Worm (Caenorhabditis elegans) whole organism, L1 larva: ENCODE measurements around the gene ift-139.

ENCODE experiments used
- aha-1 ChIP-seq: fragments of 150-350 bp; optimal IDR thresholded peaks from 2 replicates; lab custom pipeline; 2014; ENCODE audit warnings: missing biosample characterization, missing genetic modification characterization
- aly-2 ChIP-seq: fragments of 150-350 bp; optimal IDR thresholded peaks from 2 replicates; lab custom pipeline; 2014; ENCODE audit warnings: missing biosample characterization, missing genetic modification characterization
- ama-1 ChIP-seq: fragments of 150-350 bp; optimal IDR thresholded peaks from 2 replicates; lab custom pipeline; 2014
- blmp-1 ChIP-seq: fragments of 150-350 bp; optimal IDR thresholded peaks from 2 replicates; lab custom pipeline; 2014; ENCODE audit warnings: missing biosample characterization, missing genetic modification characterization
- ceh-63 ChIP-seq: fragments of 200-800 bp; sonication (Bioruptor generic); optimal IDR thresholded peaks from 2 replicates; lab custom pipeline; 2018; ENCODE audit warnings: mild to moderate bottlenecking, missing genetic modification characterization, missing compliant biosample characterization
- ceh-8 ChIP-seq: fragments of 200-800 bp; sonication (Bioruptor generic); optimal IDR thresholded peaks from 2 replicates; lab custom pipeline; 2018; ENCODE audit warnings: mild to moderate bottlenecking, missing genetic modification characterization, moderate library complexity, missing compliant biosample characterization
- ceh-90 ChIP-seq: sonication (generic microtip); optimal IDR thresholded peaks from 2 replicates; lab custom pipeline; 2016; ENCODE audit warnings: missing genetic modification characterization, missing compliant biosample characterization
- dpl-1 ChIP-seq, 3 experiments: fragments of 150-350 bp in 2 of 3; sonication (generic microtip) in 1 of 3; optimal IDR thresholded peaks; 2 replicates each; lab custom pipeline; 2014 to 2017; ENCODE audit warnings: missing biosample characterization in 3 of 3, missing genetic modification characterization in 3 of 3, missing genetic modification reagents in 3 of 3
- dsc-1 ChIP-seq: sonication (generic microtip); optimal IDR thresholded peaks from 2 replicates; lab custom pipeline; 2016; ENCODE audit warnings: mild to moderate bottlenecking, missing genetic modification characterization, missing compliant biosample characterization
- efl-1 ChIP-seq, 4 experiments: fragments of 150-350 bp; optimal IDR thresholded peaks in 3 of 4; peaks in 1 of 4; 1 replicate in 1 of 4; 2 replicates in 3 of 4; lab custom pipeline; 2014; ENCODE audit warnings: missing biosample characterization in 2 of 4, missing genetic modification characterization in 2 of 4, missing genetic modification reagents in 2 of 4
- efl-3 ChIP-seq: fragments of 200-800 bp; sonication (Bioruptor generic); optimal IDR thresholded peaks from 2 replicates; lab custom pipeline; 2018; ENCODE audit warnings: mild to moderate bottlenecking, missing genetic modification characterization, missing compliant biosample characterization
- egl-27 ChIP-seq, 2 experiments: fragments of 150-350 bp in 1 of 2; sonication (generic microtip); optimal IDR thresholded peaks; 3 replicates each; lab custom pipeline; 2017 to 2018; ENCODE audit warnings: missing biosample characterization in 2 of 2, missing genetic modification characterization in 2 of 2, missing genetic modification reagents in 2 of 2
- fkh-10 ChIP-seq: sonication (generic microtip); optimal IDR thresholded peaks from 2 replicates; lab custom pipeline; 2017; ENCODE audit warnings: missing biosample characterization, missing genetic modification reagents, missing genetic modification characterization
- fkh-8 ChIP-seq: sonication (generic microtip); optimal IDR thresholded peaks from 2 replicates; lab custom pipeline; 2016; ENCODE audit warnings: mild to moderate bottlenecking, missing genetic modification characterization, missing compliant biosample characterization
- grh-1 ChIP-seq: fragments of 200-800 bp; sonication (Bioruptor generic); IDR thresholded peaks from 2 replicates; pipeline ENCODE4 v1.3.6; 2022; ENCODE audit warnings: missing genetic modification reagents, missing genetic modification characterization, missing compliant biosample characterization
- hlh-17 ChIP-seq: fragments of 200-800 bp; sonication (Bioruptor generic); optimal IDR thresholded peaks from 2 replicates; lab custom pipeline; 2018; ENCODE audit warnings: missing genetic modification characterization, mild to moderate bottlenecking, missing compliant biosample characterization, moderate library complexity, borderline replicate concordance
- lin-13 ChIP-seq: fragments of 150-350 bp; optimal IDR thresholded peaks from 2 replicates; lab custom pipeline; 2014; ENCODE audit warnings: missing biosample characterization, missing genetic modification reagents, missing genetic modification characterization
- lin-14 ChIP-seq: fragments of 200-800 bp; sonication (Bioruptor generic); optimal IDR thresholded peaks from 2 replicates; lab custom pipeline; 2018; ENCODE audit warnings: mild to moderate bottlenecking, missing genetic modification characterization, moderate library complexity, missing compliant biosample characterization
- lin-35 ChIP-seq, 2 experiments: fragments of 150-350 bp; optimal IDR thresholded peaks; 2 replicates each; lab custom pipeline; 2014; ENCODE audit warnings: missing biosample characterization in 2 of 2, missing genetic modification characterization in 2 of 2, missing genetic modification reagents in 2 of 2
- lin-39 ChIP-seq: fragments of 150-350 bp; optimal IDR thresholded peaks from 2 replicates; lab custom pipeline; 2014; ENCODE audit warnings: missing biosample characterization, missing genetic modification reagents, missing genetic modification characterization
- lir-3 ChIP-seq: sonication (generic microtip); optimal IDR thresholded peaks from 2 replicates; lab custom pipeline; 2016; ENCODE audit warnings: mild to moderate bottlenecking, missing genetic modification characterization, moderate library complexity, missing compliant biosample characterization; ENCODE audit not compliant: poor library complexity
- lsy-2 ChIP-seq, 2 experiments: fragments of 150-350 bp; optimal IDR thresholded peaks; 2 replicates each; lab custom pipeline; 2014; ENCODE audit warnings: missing biosample characterization in 2 of 2, missing genetic modification characterization in 2 of 2
- mab-9 ChIP-seq: fragments of 200-800 bp; sonication (Bioruptor generic); IDR thresholded peaks from 2 replicates; pipeline ENCODE4 v1.3.6; 2022; ENCODE audit warnings: missing genetic modification reagents, missing genetic modification characterization, missing compliant biosample characterization
- mdl-1 ChIP-seq, 2 experiments: fragments of 150-350 bp; optimal IDR thresholded peaks; 2 replicates each; lab custom pipeline; 2014 to 2017; ENCODE audit warnings: missing biosample characterization in 2 of 2, missing genetic modification characterization in 2 of 2, inconsistent platforms in 1 of 2
- mep-1 ChIP-seq: fragments of 150-350 bp; optimal IDR thresholded peaks from 2 replicates; lab custom pipeline; 2014; ENCODE audit warnings: missing biosample characterization, missing genetic modification characterization
- nhr-11 ChIP-seq: fragments of 150-350 bp; optimal IDR thresholded peaks from 2 replicates; lab custom pipeline; 2014; ENCODE audit warnings: missing biosample characterization, missing genetic modification characterization
- nhr-12 ChIP-seq: sonication (generic microtip); optimal IDR thresholded peaks from 2 replicates; lab custom pipeline; 2017; ENCODE audit warnings: missing biosample characterization, missing genetic modification characterization
- nhr-20 ChIP-seq: sonication (generic microtip); optimal IDR thresholded peaks from 2 replicates; lab custom pipeline; 2016; ENCODE audit warnings: mild to moderate bottlenecking, missing genetic modification characterization, missing compliant biosample characterization
- nhr-47 ChIP-seq: sonication (generic microtip); optimal IDR thresholded peaks from 2 replicates; lab custom pipeline; 2016; ENCODE audit warnings: mild to moderate bottlenecking, missing genetic modification characterization, moderate library complexity, missing compliant biosample characterization
- nhr-71 ChIP-seq: sonication (generic microtip); optimal IDR thresholded peaks from 2 replicates; lab custom pipeline; 2016; ENCODE audit warnings: mild to moderate bottlenecking, missing genetic modification characterization, moderate library complexity, missing compliant biosample characterization
- nhr-85 ChIP-seq: sonication (generic microtip); peaks from one replicate; lab custom pipeline; 2016; ENCODE audit warnings: missing genetic modification characterization, inconsistent platforms, missing compliant biosample characterization
- pag-3 ChIP-seq: sonication (generic microtip); optimal IDR thresholded peaks from 2 replicates; lab custom pipeline; 2017; ENCODE audit warnings: missing genetic modification characterization, mild to moderate bottlenecking, missing compliant biosample characterization, antibody characterized with exemption, borderline replicate concordance; ENCODE audit not compliant: insufficient read depth
- rnt-1 ChIP-seq: sonication (generic microtip); optimal IDR thresholded peaks from 2 replicates; lab custom pipeline; 2016; ENCODE audit warnings: mild to moderate bottlenecking, missing genetic modification characterization, moderate library complexity, missing compliant biosample characterization
- skn-1 ChIP-seq: fragments of 150-350 bp; optimal IDR thresholded peaks from 2 replicates; lab custom pipeline; 2014; ENCODE audit warnings: missing biosample characterization, missing genetic modification characterization
- snpc-4 ChIP-seq: fragments of 150-350 bp; optimal IDR thresholded peaks from 2 replicates; lab custom pipeline; 2014; ENCODE audit warnings: missing biosample characterization, missing genetic modification characterization
- snu-23 ChIP-seq: sonication (generic microtip); optimal IDR thresholded peaks from 2 replicates; lab custom pipeline; 2016; ENCODE audit warnings: missing genetic modification characterization, missing compliant biosample characterization
- swsn-7 ChIP-seq: sonication (generic microtip); optimal IDR thresholded peaks from 2 replicates; lab custom pipeline; 2016; ENCODE audit warnings: missing genetic modification characterization, missing compliant biosample characterization
- tbx-2 ChIP-seq: sonication (generic microtip); optimal IDR thresholded peaks from 2 replicates; lab custom pipeline; 2016; ENCODE audit warnings: missing genetic modification characterization, missing compliant biosample characterization
- unc-130 ChIP-seq: fragments of 150-350 bp; optimal IDR thresholded peaks from 2 replicates; lab custom pipeline; 2017; ENCODE audit warnings: missing biosample characterization, missing genetic modification characterization, inconsistent platforms
- unc-86 ChIP-seq: sonication (generic microtip); optimal IDR thresholded peaks from 2 replicates; lab custom pipeline; 2016; ENCODE audit warnings: missing genetic modification characterization, missing compliant biosample characterization
- vab-15 ChIP-seq: sonication (generic microtip); optimal IDR thresholded peaks from 2 replicates; lab custom pipeline; 2017; ENCODE audit warnings: missing genotype, mild to moderate bottlenecking, missing genetic modification characterization, missing compliant biosample characterization
- xbp-1 ChIP-seq: sonication (generic microtip); optimal IDR thresholded peaks from 2 replicates; lab custom pipeline; 2016; ENCODE audit warnings: missing genetic modification characterization, missing compliant biosample characterization
- ztf-11 ChIP-seq, 2 experiments: sonication (generic microtip); optimal IDR thresholded peaks; 2 replicates each; lab custom pipeline; 2016 to 2017; ENCODE audit warnings: missing genetic modification characterization in 2 of 2, missing biosample characterization in 1 of 2, missing compliant biosample characterization in 1 of 2

Gene ift-139

DNA sequence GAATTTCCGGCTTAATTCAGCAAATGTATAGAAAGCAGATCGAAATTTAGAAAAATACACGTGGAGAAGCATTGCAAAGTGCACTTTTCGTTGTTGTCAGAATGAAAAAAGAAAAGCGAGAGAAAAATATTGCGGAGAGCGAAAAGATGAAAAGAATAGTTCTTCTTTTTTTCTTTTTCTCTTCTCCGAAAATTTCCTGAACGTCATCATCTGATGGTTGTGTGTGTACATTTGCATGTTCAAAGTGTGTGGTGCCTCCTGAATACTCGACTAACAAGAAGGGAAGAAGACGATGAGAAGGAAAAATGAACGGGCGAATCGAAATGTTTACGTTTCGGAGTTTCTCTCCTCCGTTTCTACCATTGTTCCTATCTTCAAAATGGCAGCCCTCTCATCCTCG lies 49.2 kb downstream of the ift-139 start:
- TF ChIP-seq ceh-8 = no peak
- TF ChIP-seq efl-1 (optimal IDR thresholded peaks at IDR 0.05; lab: Kevin White, UChicago) = no peak
- TF ChIP-seq efl-1 (GFP tag; optimal IDR thresholded peaks at IDR 0.05 in 1 of 2; lab: Kevin White, UChicago) = peak in 1 of 2 experiments; percentile 57
- TF ChIP-seq lin-14 (GFP tag; lab: Kevin White, UChicago) = peak; percentile 57
- TF ChIP-seq fkh-8 (tag; lab: Kevin White, UChicago) = no peak
- TF ChIP-seq lir-3 (tag; lab: Kevin White, UChicago) = no peak
- no peak for TF ChIP-seq lin-13 (GFP tag; lab: Kevin White, UChicago)
- peak; percentile 3 for TF ChIP-seq nhr-71 (tag; lab: Kevin White, UChicago)
- TF ChIP-seq skn-1 (tag; lab: Kevin White, UChicago) = peak; percentile 8
- TF ChIP-seq, all 84 proteins: peak for 4

DNA sequence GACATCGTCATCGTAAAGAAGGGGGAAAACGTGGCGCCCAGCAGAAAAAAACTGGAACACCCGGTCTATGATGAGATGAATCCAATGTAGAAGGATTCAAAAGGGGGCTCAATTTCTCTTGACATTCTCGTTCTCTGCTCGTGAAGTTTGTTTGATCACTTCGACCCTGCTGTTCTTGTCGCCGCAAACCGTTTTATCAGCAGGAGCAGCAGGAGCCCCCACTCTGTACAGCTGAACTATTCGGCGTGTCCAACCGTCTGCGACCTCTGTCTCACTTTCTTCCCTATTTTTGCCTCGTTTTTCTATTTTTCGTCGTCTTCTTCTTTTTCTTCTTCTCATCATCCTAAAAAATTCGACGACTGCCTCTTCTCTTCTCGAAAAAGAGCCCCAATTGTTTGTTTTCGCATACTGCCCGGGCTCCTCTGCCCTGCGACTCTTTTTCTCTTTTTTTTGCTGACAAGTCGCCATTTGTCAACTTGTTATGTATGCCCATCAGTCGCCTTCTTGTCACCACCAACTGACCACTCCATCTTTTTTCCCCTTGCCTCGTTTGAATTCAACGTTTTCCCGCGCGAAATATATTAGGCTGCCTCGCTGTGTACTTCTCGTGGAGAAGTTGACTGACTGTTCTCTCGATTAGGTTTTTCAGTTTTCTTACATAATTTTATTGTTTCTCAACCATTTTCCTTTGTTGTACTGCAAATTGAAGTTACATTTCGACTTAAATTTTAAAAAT lies 50.1 kb downstream of the ift-139 start:
- peak; percentile 35 for TF ChIP-seq nhr-20 (tag; lab: Kevin White, UChicago)
- TF ChIP-seq lin-14 (GFP tag; lab: Kevin White, UChicago) = peak; percentile 66
- peak; percentile 9 for TF ChIP-seq fkh-10
- TF ChIP-seq nhr-47 = peak; percentile 13
- no peak for TF ChIP-seq ceh-8
- TF ChIP-seq swsn-7 (tag; lab: Kevin White, UChicago) = peak; percentile 14
- no peak for TF ChIP-seq hlh-17
- no peak for TF ChIP-seq lin-39
- no peak for TF ChIP-seq dsc-1 (tag; lab: Kevin White, UChicago)
- TF ChIP-seq efl-1 (optimal IDR thresholded peaks at IDR 0.05; lab: Kevin White, UChicago) = peak; percentile 77
- peak; percentile 81 to 97 for TF ChIP-seq efl-1 (GFP tag; optimal IDR thresholded peaks at IDR 0.05 in 1 of 2; lab: Kevin White, UChicago)
- TF ChIP-seq nhr-11 (tag; lab: Kevin White, UChicago) = no peak
- no peak for TF ChIP-seq egl-27 (tag; optimal IDR thresholded peaks at IDR 0.05; lab: Kevin White, UChicago)
- no peak for TF ChIP-seq skn-1 (tag; lab: Kevin White, UChicago)
- TF ChIP-seq xbp-1 (tag; lab: Kevin White, UChicago) = peak; percentile 11
- no peak for TF ChIP-seq mdl-1 (tag; optimal IDR thresholded peaks at IDR 0.05; lab: Kevin White, UChicago)
- peak; percentile 23 for TF ChIP-seq tbx-2
- TF ChIP-seq mep-1 (tag; lab: Kevin White, UChicago) = peak; percentile 45
- no peak for TF ChIP-seq aly-2 (tag; lab: Kevin White, UChicago)
- no peak for TF ChIP-seq nhr-85 (tag; lab: Kevin White, UChicago)
- TF ChIP-seq unc-130 (tag; lab: Kevin White, UChicago) = no peak
- TF ChIP-seq nhr-71 (tag; lab: Kevin White, UChicago) = peak; percentile 39
- TF ChIP-seq ama-1 (lab: Kevin White, UChicago) = peak; percentile 19
- TF ChIP-seq nhr-12 (tag; lab: Kevin White, UChicago) = no peak
- no peak for TF ChIP-seq pag-3 (tag; lab: Kevin White, UChicago)
- no peak for TF ChIP-seq grh-1 (GFP tag; lab: Robert Waterston, UW)
- TF ChIP-seq ztf-11 (tag; optimal IDR thresholded peaks at IDR 0.05; lab: Kevin White, UChicago) = peak in 1 of 2 experiments; percentile 20
- TF ChIP-seq mab-9 (GFP tag; lab: Robert Waterston, UW) = peak; percentile 73
- peak; percentile 24 for TF ChIP-seq unc-86 (tag; lab: Kevin White, UChicago)
- peak; percentile 22 for TF ChIP-seq rnt-1 (tag; lab: Kevin White, UChicago)
- TF ChIP-seq vab-15 = no peak
- TF ChIP-seq blmp-1 (tag; lab: Kevin White, UChicago) = peak; percentile 39
- TF ChIP-seq dpl-1 (GFP tag; optimal IDR thresholded peaks at IDR 0.05; lab: Kevin White, UChicago) = peak; percentile 71 to 82 (median 75)
- TF ChIP-seq lsy-2 (tag; optimal IDR thresholded peaks at IDR 0.05; lab: Kevin White, UChicago) = peak in 1 of 2 experiments; percentile 40
- no peak for TF ChIP-seq ceh-90
- no peak for TF ChIP-seq snpc-4
- no peak for TF ChIP-seq ceh-63 (GFP tag; lab: Kevin White, UChicago)
- peak; percentile 73 to 82 for TF ChIP-seq lin-35 (GFP tag; optimal IDR thresholded peaks at IDR 0.05; lab: Kevin White, UChicago)
- TF ChIP-seq efl-3 = no peak
- TF ChIP-seq aha-1 (tag; lab: Kevin White, UChicago) = no peak
- peak; percentile 23 for TF ChIP-seq snu-23 (GFP tag; lab: Kevin White, UChicago)
